Fruit fly (Drosophila melanogaster) whole organism, embryonic: ENCODE measurements around the gene tex.
A peak's percentile ranks its signal among the peaks of the same experiment; 100 is the strongest.

Experiments used
- ATbp ChIP-seq: fragments of 200-800 bp; sonication (Bioruptor generic); optimal IDR thresholded peaks from 2 replicates; lab custom pipeline; 2017; ENCODE audit warnings: missing biosample characterization, mild to moderate bottlenecking, missing genetic modification characterization, missing genetic modification reagents
- Antp ChIP-seq: fragments of 200-800 bp; sonication (Bioruptor generic); optimal IDR thresholded peaks from 3 replicates; lab custom pipeline; 2016; ENCODE audit warnings: missing biosample characterization, missing genetic modification characterization
- Atf6 ChIP-seq: fragments of 200-800 bp; sonication (Bioruptor generic); IDR thresholded peaks from 2 replicates; pipeline ENCODE4 v1.3.6; 2022; ENCODE audit warnings: missing biosample characterization, missing genetic modification characterization
- Bgb ChIP-seq: fragments of 200-800 bp; sonication (Bioruptor generic); IDR thresholded peaks from 2 replicates; pipeline ENCODE4 v1.3.6; 2022; ENCODE audit warnings: missing biosample characterization, missing genetic modification characterization; ENCODE audit not compliant: partially characterized antibody
- CG10366 ChIP-seq: fragments of 200-800 bp; sonication (Bioruptor generic); IDR thresholded peaks from 2 replicates; pipeline ENCODE4 v1.3.6; 2022; ENCODE audit warnings: missing biosample characterization, missing genetic modification characterization
- CG11093 ChIP-seq: fragments of 200-800 bp; sonication (Bioruptor generic); IDR thresholded peaks from 3 replicates; pipeline ENCODE4 v1.3.6; 2022; ENCODE audit warnings: missing biosample characterization, missing genetic modification characterization
- CG11696 ChIP-seq: fragments of 200-800 bp; sonication (Bioruptor generic); IDR thresholded peaks from 2 replicates; pipeline ENCODE4 v1.3.6; 2022; ENCODE audit warnings: missing biosample characterization, missing genetic modification characterization
- CG11723 ChIP-seq: fragments of 200-800 bp; sonication (Bioruptor generic); optimal IDR thresholded peaks from 2 replicates; lab custom pipeline; 2017; ENCODE audit warnings: missing biosample characterization, mild to moderate bottlenecking, missing genetic modification characterization
- CG1233 ChIP-seq: fragments of 200-800 bp; sonication (Bioruptor generic); optimal IDR thresholded peaks from 4 replicates; lab custom pipeline; 2018; ENCODE audit warnings: missing biosample characterization, mild to moderate bottlenecking, missing genetic modification characterization
- CG13624 ChIP-seq: fragments of 200-800 bp; sonication (Bioruptor generic); optimal IDR thresholded peaks from 2 replicates; lab custom pipeline; 2016; ENCODE audit warnings: missing biosample characterization, missing genetic modification characterization
- CG1529 ChIP-seq: fragments of 200-800 bp; sonication (Bioruptor generic); optimal IDR thresholded peaks from 3 replicates; lab custom pipeline; 2018; ENCODE audit warnings: missing biosample characterization, missing genetic modification characterization
- CG1602 ChIP-seq: fragments of 200-800 bp; sonication (Bioruptor generic); optimal IDR thresholded peaks from 3 replicates; lab custom pipeline; 2016; ENCODE audit warnings: missing biosample characterization, missing genetic modification characterization
- CG16779 ChIP-seq: fragments of 200-800 bp; sonication (Bioruptor generic); IDR thresholded peaks from 2 replicates; pipeline ENCODE4 v1.3.6; 2022; ENCODE audit warnings: missing biosample characterization, missing genetic modification characterization
- CG17359 ChIP-seq: fragments of 200-800 bp; sonication (Bioruptor generic); optimal IDR thresholded peaks from 3 replicates; lab custom pipeline; 2018; ENCODE audit warnings: missing biosample characterization, mild to moderate bottlenecking, missing genetic modification characterization, moderate library complexity
- CG17829 ChIP-seq: fragments of 200-800 bp; optimal IDR thresholded peaks from 2 replicates; lab custom pipeline; 2019; ENCODE audit warnings: missing biosample characterization, mild to moderate bottlenecking, missing genetic modification characterization, moderate library complexity
- CG18764 ChIP-seq: fragments of 200-800 bp; sonication (Bioruptor generic); optimal IDR thresholded peaks from 3 replicates; lab custom pipeline; 2016; ENCODE audit warnings: missing biosample characterization, missing genetic modification characterization
- CG30431 ChIP-seq: fragments of 200-800 bp; sonication (Bioruptor generic); optimal IDR thresholded peaks from 2 replicates; lab custom pipeline; 2017; ENCODE audit warnings: missing biosample characterization, missing genetic modification characterization
- CG31224 ChIP-seq: fragments of 200-800 bp; sonication (Bioruptor generic); IDR thresholded peaks from 2 replicates; pipeline ENCODE4 v1.3.6; 2022; ENCODE audit warnings: missing biosample characterization, missing genetic modification characterization
- CG33557 ChIP-seq: fragments of 200-800 bp; sonication (Bioruptor generic); optimal IDR thresholded peaks from 2 replicates; lab custom pipeline; 2019; ENCODE audit warnings: missing biosample characterization, mild to moderate bottlenecking, missing genetic modification characterization, moderate library complexity
- CG3847 ChIP-seq: fragments of 200-800 bp; sonication (Bioruptor generic); IDR thresholded peaks from 2 replicates; pipeline ENCODE4 v1.3.6; 2022; ENCODE audit warnings: missing biosample characterization, missing genetic modification characterization
- CG4730 ChIP-seq: fragments of 200-800 bp; sonication (Bioruptor generic); IDR thresholded peaks from 2 replicates; pipeline ENCODE4 v1.3.6; 2022; ENCODE audit warnings: missing biosample characterization, missing genetic modification characterization
- CG4854 ChIP-seq: fragments of 200-800 bp; sonication (Bioruptor generic); optimal IDR thresholded peaks from 2 replicates; lab custom pipeline; 2016; ENCODE audit warnings: missing biosample characterization, missing genetic modification characterization, inconsistent platforms
- CG6683 ChIP-seq: fragments of 200-800 bp; sonication (Bioruptor generic); optimal IDR thresholded peaks from 2 replicates; lab custom pipeline; 2017; ENCODE audit warnings: missing biosample characterization, mild to moderate bottlenecking, missing genetic modification characterization, missing genetic modification reagents
- CG6765 ChIP-seq: fragments of 200-800 bp; sonication (Bioruptor generic); optimal IDR thresholded peaks from 3 replicates; lab custom pipeline; 2017; ENCODE audit warnings: missing biosample characterization, mild to moderate bottlenecking, missing genetic modification characterization
- CG7928 ChIP-seq: fragments of 200-800 bp; sonication (Bioruptor generic); optimal IDR thresholded peaks from 2 replicates; lab custom pipeline; 2017; ENCODE audit warnings: missing biosample characterization, mild to moderate bottlenecking, missing genetic modification characterization
- CG8290 ChIP-seq, 3 experiments: fragments of 200-800 bp; sonication (Bioruptor generic); optimal IDR thresholded peaks; 2 replicates each; lab custom pipeline; 2016 to 2019; ENCODE audit warnings: missing biosample characterization in 3 of 3, missing genetic modification characterization in 3 of 3, mild to moderate bottlenecking in 2 of 3, moderate library complexity in 1 of 3
- CG9797 ChIP-seq: fragments of 200-800 bp; sonication (Bioruptor generic); optimal IDR thresholded peaks from 3 replicates; lab custom pipeline; 2018; ENCODE audit warnings: missing biosample characterization, mild to moderate bottlenecking, missing genetic modification characterization
- D19B ChIP-seq: fragments of 200-800 bp; sonication (Bioruptor generic); optimal IDR thresholded peaks from 2 replicates; lab custom pipeline; 2017; ENCODE audit warnings: missing biosample characterization, mild to moderate bottlenecking, missing genetic modification characterization
- GATAe ChIP-seq: fragments of 200-800 bp; sonication (Bioruptor generic); conservative IDR thresholded peaks from 2 replicates; pipeline ENCODE4 v1.3.6; 2022; ENCODE audit warnings: missing biosample characterization, missing genetic modification characterization
- Ssrp ChIP-seq: fragments of 200-800 bp; sonication (Bioruptor generic); optimal IDR thresholded peaks from 2 replicates; lab custom pipeline; 2018; ENCODE audit warnings: missing biosample characterization, mild to moderate bottlenecking, missing genetic modification characterization, moderate library complexity
- Stat92E ChIP-seq, 3 experiments: fragments of >200 bp in 2 of 3; fragments of 200-800 bp in 1 of 3; sonication (Bioruptor generic) in 1 of 3; optimal IDR thresholded peaks; 2 replicates each; lab custom pipeline; 2017 to 2019; ENCODE audit warnings: missing biosample characterization in 3 of 3, missing genetic modification characterization in 3 of 3, mild to moderate bottlenecking in 1 of 3, moderate library complexity in 1 of 3
- Taf1 ChIP-seq: fragments of 200-800 bp; sonication (Bioruptor generic); IDR thresholded peaks from 2 replicates; pipeline ENCODE4 v1.3.6; 2022; ENCODE audit warnings: missing biosample characterization, missing genetic modification characterization
- bigmax ChIP-seq: fragments of 200-800 bp; sonication (Bioruptor generic); optimal IDR thresholded peaks from 2 replicates; lab custom pipeline; 2018; ENCODE audit warnings: missing biosample characterization, mild to moderate bottlenecking, missing genetic modification characterization
- chm ChIP-seq: fragments of 200-800 bp; sonication (Bioruptor generic); IDR thresholded peaks from 2 replicates; pipeline ENCODE4 v1.3.6; 2022; ENCODE audit warnings: missing biosample characterization, missing genetic modification characterization
- da ChIP-seq: fragments of 200-800 bp; sonication (Bioruptor generic); optimal IDR thresholded peaks from 2 replicates; lab custom pipeline; 2016; ENCODE audit warnings: missing biosample characterization, missing genetic modification characterization
- dati ChIP-seq: fragments of 200-800 bp; sonication (Bioruptor generic); IDR thresholded peaks from 2 replicates; pipeline ENCODE4 v1.3.6; 2022; ENCODE audit warnings: missing biosample characterization, missing genetic modification characterization
- dpn ChIP-seq, 2 experiments: fragments of 200-800 bp; sonication (Bioruptor generic); optimal IDR thresholded peaks; 3 replicates each; lab custom pipeline; 2016; ENCODE audit warnings: missing biosample characterization in 2 of 2, missing genetic modification characterization in 2 of 2
- fd102C ChIP-seq: fragments of 200-800 bp; sonication (Bioruptor generic); optimal IDR thresholded peaks from 2 replicates; lab custom pipeline; 2018; ENCODE audit warnings: missing biosample characterization, mild to moderate bottlenecking, missing genetic modification characterization, moderate library complexity
- ftz-f1 ChIP-seq: fragments of 200-800 bp; sonication (Bioruptor generic); optimal IDR thresholded peaks from 2 replicates; lab custom pipeline; 2016; ENCODE audit warnings: missing biosample characterization, missing genetic modification characterization
- gcm ChIP-seq: fragments of 200-800 bp; sonication (Bioruptor generic); optimal IDR thresholded peaks from 2 replicates; lab custom pipeline; 2019; ENCODE audit warnings: missing biosample characterization, mild to moderate bottlenecking, missing genetic modification characterization, moderate library complexity
- h ChIP-seq: fragments of >200 bp; optimal IDR thresholded peaks from 2 replicates; lab custom pipeline; 2017
- hb ChIP-seq: fragments of 200-800 bp; sonication (Bioruptor generic); IDR thresholded peaks from 3 replicates; pipeline ENCODE4 v1.3.6; 2022; ENCODE audit warnings: missing biosample characterization, missing genetic modification characterization; ENCODE audit not compliant: partially characterized antibody
- her ChIP-seq: fragments of 200-800 bp; sonication (Bioruptor generic); optimal IDR thresholded peaks from 2 replicates; lab custom pipeline; 2016; ENCODE audit warnings: missing biosample characterization, missing genetic modification characterization
- ind ChIP-seq: fragments of 200-800 bp; sonication (Bioruptor generic); optimal IDR thresholded peaks from 3 replicates; lab custom pipeline; 2016; ENCODE audit warnings: missing biosample characterization, missing genetic modification characterization
- ro ChIP-seq: fragments of 200-800 bp; sonication (Bioruptor generic); IDR thresholded peaks from 2 replicates; pipeline ENCODE4 v1.3.6; 2022; ENCODE audit warnings: missing biosample characterization, missing genetic modification characterization
- row ChIP-seq: fragments of 200-800 bp; sonication (Bioruptor generic); IDR thresholded peaks from 3 replicates; pipeline ENCODE4 v1.3.6; 2022; ENCODE audit warnings: missing biosample characterization, missing genetic modification characterization
- salm ChIP-seq: fragments of 200-800 bp; sonication (Bioruptor generic); optimal IDR thresholded peaks from 2 replicates; lab custom pipeline; 2018; ENCODE audit warnings: missing biosample characterization, mild to moderate bottlenecking, missing genetic modification characterization
- tap ChIP-seq: fragments of 200-800 bp; optimal IDR thresholded peaks from 3 replicates; lab custom pipeline; 2019; ENCODE audit warnings: missing biosample characterization, mild to moderate bottlenecking, missing genetic modification characterization, moderate library complexity
- trh ChIP-seq: fragments of 200-800 bp; sonication (Bioruptor generic); optimal IDR thresholded peaks from 2 replicates; lab custom pipeline; 2016; ENCODE audit warnings: missing biosample characterization, missing genetic modification characterization
- twi ChIP-seq: fragments of 200-800 bp; optimal IDR thresholded peaks from 2 replicates; lab custom pipeline; 2019; ENCODE audit warnings: missing biosample characterization, mild to moderate bottlenecking, missing genetic modification characterization, moderate library complexity
- vnd ChIP-seq: fragments of 200-800 bp; sonication (Bioruptor generic); IDR thresholded peaks from 3 replicates; pipeline ENCODE4 v1.3.6; 2022; ENCODE audit warnings: missing biosample characterization, missing genetic modification characterization; ENCODE audit not compliant: partially characterized antibody

The tex gene

dm6 chr3R:8355579-8355978 is 47.1 kb upstream of the tex start (continued):
- TF ChIP-seq Taf1 (GFP tag; lab: Robert Waterston, UW) (peak; percentile 94), twi (tag; lab: Kevin White, UChicago) (peak; percentile 16), bigmax (GFP tag; lab: Kevin White, UChicago) (peak; percentile 42), her (GFP tag; lab: Kevin White, UChicago) (peak; percentile 95), tap (peak; percentile 90), CG10366 (GFP tag; lab: Robert Waterston, UW) (peak; percentile 94), dpn (GFP tag; optimal IDR thresholded peaks at IDR 0.05; lab: Kevin White, UChicago) (peak; percentile 97), Stat92E (GFP tag; optimal IDR thresholded peaks at IDR 0.05; lab: Kevin White, UChicago) (no peak), CG6765 (GFP tag; lab: Kevin White, UChicago) (peak; percentile 93), ftz-f1 (GFP tag; lab: Kevin White, UChicago) (peak; percentile 94), ro (peak; percentile 80), CG6683 (GFP tag; lab: Kevin White, UChicago) (peak; percentile 90), Antp (GFP tag; lab: Kevin White, UChicago) (peak; percentile 96), ATbp (GFP tag; lab: Kevin White, UChicago) (peak; percentile 94), CG1602 (GFP tag; lab: Kevin White, UChicago) (peak; percentile 88), salm (tag; lab: Kevin White, UChicago) (peak; percentile 88), CG7928 (GFP tag; lab: Kevin White, UChicago) (peak; percentile 79), CG11723 (GFP tag; lab: Kevin White, UChicago) (peak; percentile 80), chm (peak; percentile 93), ind (GFP tag; lab: Kevin White, UChicago) (peak; percentile 95), D19B (peak; percentile 90), da (peak; percentile 64), CG9797 (GFP tag; lab: Kevin White, UChicago) (no peak), CG33557 (peak; percentile 36), CG30431 (GFP tag; lab: Kevin White, UChicago) (peak; percentile 85), CG1233 (peak; percentile 92), CG4854 (GFP tag; lab: Kevin White, UChicago) (peak; percentile 92), CG13624 (peak; percentile 99), trh (peak; percentile 88), CG11093 (GFP tag; lab: Robert Waterston, UW) (peak; percentile 89), CG16779 (GFP tag; lab: Robert Waterston, UW) (peak; percentile 93), CG11696 (GFP tag; lab: Robert Waterston, UW) (peak; percentile 84), vnd (no peak), CG8290 (GFP tag; optimal IDR thresholded peaks at IDR 0.05; lab: Kevin White, UChicago) (peak; percentile 81), CG8290 (tag; optimal IDR thresholded peaks at IDR 0.05; lab: Kevin White, UChicago) (peak in 1 of 2 experiments; percentile 98), hb (GFP tag; lab: Robert Waterston, UW) (no peak), CG18764 (GFP tag; lab: Kevin White, UChicago) (peak; percentile 92), gcm (peak; percentile 83), dati (GFP tag; lab: Robert Waterston, UW) (peak; percentile 75; the same call in 1 of the 2 replicates), h (lab: Kevin White, UChicago) (no peak), GATAe (peak; percentile 87), CG31224 (GFP tag; lab: Robert Waterston, UW) (peak; percentile 93), row (peak; percentile 97), CG3847 (GFP tag; lab: Robert Waterston, UW) (peak; percentile 96), Bgb (GFP tag; lab: Robert Waterston, UW) (no peak), fd102C (GFP tag; lab: Kevin White, UChicago) (no peak), Ssrp (tag; lab: Kevin White, UChicago) (peak; percentile 84), CG4730 (GFP tag; lab: Robert Waterston, UW) (peak; percentile 90), CG1529 (peak; percentile 77), Atf6 (GFP tag; lab: Robert Waterston, UW) (peak; percentile 97), CG17359 (tag; lab: Kevin White, UChicago) (peak; percentile 96), CG17829 (peak; percentile 88)
